Worm (Caenorhabditis elegans): ENCODE data around the gene grl-1.

The grl-1 gene

DNA sequence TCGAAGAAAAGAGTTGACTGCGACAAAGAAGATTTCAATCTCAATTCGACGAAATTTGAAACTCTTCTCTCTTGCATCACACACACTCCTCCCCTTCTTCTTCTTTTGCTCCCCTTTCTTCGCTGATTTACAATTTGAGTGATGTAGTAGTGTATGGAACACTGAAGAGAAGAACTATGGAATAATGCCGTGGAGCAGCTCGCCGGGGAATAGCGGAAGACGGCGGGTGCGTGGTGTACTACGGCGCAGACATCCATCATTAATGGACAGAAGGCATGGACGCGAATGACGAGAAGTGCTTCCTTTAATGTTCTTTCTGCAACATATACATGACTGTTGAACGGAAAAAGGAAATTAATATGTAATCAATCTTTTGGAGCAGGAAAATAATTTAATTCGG lies 49.2 kb upstream of the grl-1 start (continued):
- TF ChIP-seq aptf-2 (GFP tag; conservative IDR thresholded peaks at IDR 0.05), result no peak
- TF ChIP-seq Y56A3A.18 (GFP tag; IDR thresholded peaks at IDR 0.05), result no peak
- TF ChIP-seq madf-6 (GFP tag; IDR thresholded peaks at IDR 0.05), result peak; percentile 56
- TF ChIP-seq zim-3 (tag; optimal IDR thresholded peaks at IDR 0.05), result no peak
- no peak for TF ChIP-seq hmg-20 (GFP tag; IDR thresholded peaks at IDR 0.05)
- no peak for TF ChIP-seq tbx-9 (tag; optimal IDR thresholded peaks at IDR 0.05; ENCODE audit: borderline replicate concordance)
- no peak for TF ChIP-seq T07F8.4 (tag; optimal IDR thresholded peaks at IDR 0.05)
- TF ChIP-seq snpc-1.3 (tag; optimal IDR thresholded peaks at IDR 0.05; ENCODE audit: insufficient read depth), result no peak
- no peak for TF ChIP-seq ztf-18 (tag; optimal IDR thresholded peaks at IDR 0.05)
- TF ChIP-seq ekl-4 (GFP tag; IDR thresholded peaks at IDR 0.05), result no peak

DNA sequence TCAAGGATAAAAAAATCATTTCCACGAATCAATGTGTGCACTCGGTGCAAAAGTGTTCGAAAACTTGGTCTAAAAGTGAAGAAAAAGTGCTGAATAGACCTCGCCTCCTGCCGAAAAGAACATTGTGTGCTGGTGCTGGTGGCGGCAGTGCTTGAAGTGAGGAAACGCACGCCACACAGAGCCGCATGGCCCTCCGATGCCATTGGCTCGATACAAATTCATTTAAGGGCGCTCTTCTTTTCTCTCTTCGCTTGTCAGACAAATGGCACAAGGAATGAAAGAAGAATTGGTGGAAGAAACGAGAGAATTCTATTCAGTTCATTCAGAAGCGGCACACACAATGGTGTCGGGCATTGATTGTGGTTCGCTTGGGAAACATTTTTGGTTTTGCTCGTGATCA lies 48.7 kb upstream of the grl-1 start:
- TF ChIP-seq D2030.7 (GFP tag; IDR thresholded peaks at IDR 0.05) (no peak), chd-7 (tag; optimal IDR thresholded peaks at IDR 0.05) (peak; percentile 34), dpl-1 (GFP tag; optimal IDR thresholded peaks at IDR 0.05) (no peak), him-1 (tag; optimal IDR thresholded peaks at IDR 0.05) (peak; percentile 29), B0261.1 (tag; optimal IDR thresholded peaks at IDR 0.05) (no peak), mcd-1 (GFP tag; IDR thresholded peaks at IDR 0.05) (0 out of 2 replicates have a peak, but pooled peaks have one; percentile 17), hmg-20 (GFP tag; IDR thresholded peaks at IDR 0.05) (peak; percentile 33; the same call in 1 of the 2 replicates), zfh-2 (GFP tag; conservative IDR thresholded peaks at IDR 0.05) (0 out of 2 replicates have a peak, but pooled peaks have one; percentile 23), pbrm-1 (GFP tag; IDR thresholded peaks at IDR 0.05) (0 out of 2 replicates have a peak, but pooled peaks have one; percentile 26)

DNA sequence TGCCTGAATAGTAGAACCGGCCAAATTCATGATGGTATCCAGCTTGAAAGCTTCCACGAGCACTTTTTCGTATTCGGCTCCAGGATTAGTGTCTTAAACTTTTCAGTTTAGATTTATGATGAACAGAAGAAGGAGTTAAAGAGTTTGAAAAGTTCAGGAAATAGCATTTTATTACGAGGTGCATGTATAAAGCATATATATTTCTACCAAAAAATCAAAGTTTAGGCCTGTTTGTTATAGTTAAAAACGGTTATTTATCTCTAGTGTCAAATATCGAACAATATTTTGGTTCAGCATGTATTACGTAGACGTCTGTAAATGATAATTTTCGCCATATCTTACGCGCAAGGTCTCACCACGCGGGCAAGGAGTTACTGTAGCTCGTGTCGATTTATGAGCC lies 47.7 kb upstream of the grl-1 start, which contains the start of gene klc-2:
Gene klc-2, minus strand, starts transcription at position 101 of the 400 bp plus-strand sequence.
- TF ChIP-seq lir-1 (GFP tag; conservative IDR thresholded peaks at IDR 0.05) (no peak), F55B11.4 (tag; optimal IDR thresholded peaks at IDR 0.05; ENCODE audit: borderline replicate concordance, insufficient read depth) (no peak), him-1 (tag; optimal IDR thresholded peaks at IDR 0.05) (no peak), Y67H2A.10 (GFP tag; conservative IDR thresholded peaks at IDR 0.05) (no peak), B0035.1 (tag; optimal IDR thresholded peaks at IDR 0.05) (no peak), ztf-26 (tag; optimal IDR thresholded peaks at IDR 0.05) (no peak), T07F8.4 (tag; optimal IDR thresholded peaks at IDR 0.05) (no peak), hsf-1 (GFP tag; IDR thresholded peaks at IDR 0.05) (no peak), nhr-90 (tag; optimal IDR thresholded peaks at IDR 0.05) (no peak), ztf-18 (tag; optimal IDR thresholded peaks at IDR 0.05) (no peak), ccch-3 (GFP tag; optimal IDR thresholded peaks at IDR 0.05) (no peak), madf-8 (GFP tag; conservative IDR thresholded peaks at IDR 0.05) (no peak), attf-3 (GFP tag; conservative IDR thresholded peaks at IDR 0.05) (no peak), B0336.3 (GFP tag; IDR thresholded peaks at IDR 0.05) (no peak)

DNA sequence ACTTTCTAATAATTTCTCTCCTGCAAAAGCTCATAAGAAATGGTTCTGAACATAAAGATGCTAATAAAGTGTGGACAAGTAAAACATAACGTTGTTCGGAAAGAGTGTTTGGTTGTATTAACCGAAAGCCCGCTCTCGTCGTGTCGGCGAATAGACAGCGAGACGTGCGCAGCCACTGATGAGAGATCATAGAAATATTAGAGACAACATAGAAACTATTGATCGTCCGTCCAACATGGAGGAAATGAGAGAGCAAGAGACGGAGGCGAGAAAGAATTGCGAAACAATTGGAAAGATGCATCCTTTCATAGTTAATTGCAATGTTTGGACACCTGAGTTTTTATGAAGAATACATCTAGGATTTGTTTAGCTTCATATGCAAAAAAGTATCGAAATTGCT lies 46.9 kb upstream of the grl-1 start:
- TF ChIP-seq ekl-4 (GFP tag; IDR thresholded peaks at IDR 0.05) (no peak), hmg-1.2 (GFP tag; IDR thresholded peaks at IDR 0.05) (peak; percentile 85; the same call in 1 of the 2 replicates), lir-1 (GFP tag; conservative IDR thresholded peaks at IDR 0.05) (no peak), rcor-1 (GFP tag; IDR thresholded peaks at IDR 0.05) (no peak), snpc-3.4 (tag; optimal IDR thresholded peaks at IDR 0.05) (no peak), dpff-1 (tag; optimal IDR thresholded peaks at IDR 0.05) (no peak), F33H1.4 (GFP tag; IDR thresholded peaks at IDR 0.05) (no peak), C06A6.2 (GFP tag; conservative IDR thresholded peaks at IDR 0.05) (0 out of 2 replicates have a peak, but pooled peaks have one; percentile 13), nhr-27 (tag; optimal IDR thresholded peaks at IDR 0.05) (no peak), snpc-4 (GFP tag; optimal IDR thresholded peaks at IDR 0.05) (no peak), snpc-4 (tag; optimal IDR thresholded peaks at IDR 0.05) (peak in 3 of 4 experiments; percentile 33 to 52 (median 46)), atf-7 (tag; optimal IDR thresholded peaks at IDR 0.05) (no peak), pha-4 (tag; optimal IDR thresholded peaks at IDR 0.05) (no peak), ceh-40 (GFP tag; IDR thresholded peaks at IDR 0.05) (no peak), Y53F4B.3 (GFP tag; IDR thresholded peaks at IDR 0.05) (no peak), F22D6.2 (tag; optimal IDR thresholded peaks at IDR 0.05) (no peak), lin-54 (GFP tag; optimal IDR thresholded peaks at IDR 0.05) (no peak), madf-6 (GFP tag; IDR thresholded peaks at IDR 0.05) (no peak), snpc-1.3 (tag; optimal IDR thresholded peaks at IDR 0.05; ENCODE audit: insufficient read depth) (no peak)

Measured in whole organism, young adult.